Worm (Caenorhabditis elegans) whole organism, early embryonic: ENCODE results near the gene Y25C1A.13.

Experiments
- B0310.2 ChIP-seq: sonication (generic microtip); optimal IDR thresholded peaks from 2 replicates; lab custom pipeline; 2016; ENCODE audit warnings: mild to moderate bottlenecking, missing genetic modification characterization, missing compliant biosample characterization
- F13C5.2 ChIP-seq: sonication (generic microtip); optimal IDR thresholded peaks from 2 replicates; lab custom pipeline; 2017; ENCODE audit warnings: mild to moderate bottlenecking, missing genetic modification characterization, inconsistent platforms, missing compliant biosample characterization
- aly-1 ChIP-seq: sonication (generic microtip); optimal IDR thresholded peaks from 2 replicates; lab custom pipeline; 2016; ENCODE audit warnings: missing genetic modification characterization, missing compliant biosample characterization
- ama-1 ChIP-seq: fragments of 150-350 bp; optimal IDR thresholded peaks from 2 replicates; lab custom pipeline; 2014
- ceh-13 ChIP-seq: fragments of 200-800 bp; sonication (Bioruptor generic); optimal IDR thresholded peaks from 2 replicates; lab custom pipeline; 2018; ENCODE audit warnings: mild to moderate bottlenecking, missing genetic modification characterization, missing compliant biosample characterization
- ceh-36 ChIP-seq: sonication (generic microtip); optimal IDR thresholded peaks from 2 replicates; lab custom pipeline; 2016; ENCODE audit warnings: missing genetic modification characterization, inconsistent platforms, missing compliant biosample characterization
- ets-7 ChIP-seq: sonication (generic microtip); optimal IDR thresholded peaks from 2 replicates; lab custom pipeline; 2016; ENCODE audit warnings: missing genotype, missing genetic modification characterization, missing compliant biosample characterization
- flt-1 ChIP-seq: fragments of 200-800 bp; sonication (Bioruptor generic); IDR thresholded peaks from 2 replicates; pipeline ENCODE4 v1.3.6; 2022; ENCODE audit warnings: missing genetic modification characterization, missing compliant biosample characterization
- hmbx-1 ChIP-seq: sonication (generic microtip); optimal IDR thresholded peaks from 2 replicates; lab custom pipeline; 2016; ENCODE audit warnings: mild to moderate bottlenecking, missing genetic modification characterization, missing compliant biosample characterization
- hmg-4 ChIP-seq: fragments of 200-800 bp; sonication (Bioruptor generic); optimal IDR thresholded peaks from 2 replicates; lab custom pipeline; 2018; ENCODE audit warnings: mild to moderate bottlenecking, missing genetic modification characterization, missing compliant biosample characterization
- hnd-1 ChIP-seq: sonication (generic microtip); optimal IDR thresholded peaks from 2 replicates; lab custom pipeline; 2016; ENCODE audit warnings: missing genetic modification characterization, missing compliant biosample characterization
- pes-1 ChIP-seq: fragments of 200-800 bp; sonication (Bioruptor generic); IDR thresholded peaks from 2 replicates; pipeline ENCODE4 v1.3.6; 2022; ENCODE audit warnings: missing genetic modification reagents, missing genetic modification characterization, missing compliant biosample characterization
- scrt-1 ChIP-seq: fragments of 200-800 bp; sonication (Bioruptor generic); IDR thresholded peaks from 2 replicates; pipeline ENCODE4 v1.3.6; 2022; ENCODE audit warnings: missing genetic modification characterization, missing compliant biosample characterization
- sea-1 ChIP-seq: fragments of 200-800 bp; sonication (Bioruptor generic); conservative IDR thresholded peaks from 2 replicates; pipeline ENCODE4 v1.3.6; 2022; ENCODE audit warnings: missing genetic modification characterization, missing compliant biosample characterization
- tbx-11 ChIP-seq: fragments of 200-800 bp; sonication (Bioruptor generic); IDR thresholded peaks from 2 replicates; pipeline ENCODE4 v1.3.6; 2022; ENCODE audit warnings: missing genetic modification characterization, missing compliant biosample characterization
- tbx-37 ChIP-seq: fragments of 200-800 bp; sonication (Bioruptor generic); conservative IDR thresholded peaks from 2 replicates; pipeline ENCODE4 v1.3.6; 2022; ENCODE audit warnings: missing genetic modification reagents, missing genetic modification characterization, missing compliant biosample characterization
- tra-4 ChIP-seq: sonication (generic microtip); optimal IDR thresholded peaks from 2 replicates; lab custom pipeline; 2017; ENCODE audit warnings: missing genetic modification characterization, missing compliant biosample characterization

The Y25C1A.13 gene

ce11 chrII:3108101-3108500 lies 2.9 kb downstream of the Y25C1A.13 start:
- no peak for TF ChIP-seq B0310.2 (tag; lab: Kevin White, UChicago)
- TF ChIP-seq hmbx-1 (tag; lab: Kevin White, UChicago): no peak
- TF ChIP-seq aly-1: no peak
- no peak for TF ChIP-seq F13C5.2 (tag; lab: Kevin White, UChicago)
- no peak for TF ChIP-seq sea-1 (GFP tag; lab: Robert Waterston, UW)
- TF ChIP-seq ets-7 (tag; lab: Kevin White, UChicago): no peak
- no peak for TF ChIP-seq ama-1 (lab: Kevin White, UChicago)
- no peak for TF ChIP-seq tbx-37 (GFP tag; lab: Robert Waterston, UW)
- no peak for TF ChIP-seq hnd-1 (tag; lab: Kevin White, UChicago)

ce11 chrII:3105765-3106164 lies 5.3 kb downstream of the Y25C1A.13 start, which contains the start of gene clec-122:
TSS of gene clec-122 (plus strand) at chrII:3106065.
- no peak for TF ChIP-seq pes-1
- TF ChIP-seq scrt-1 (GFP tag; lab: Robert Waterston, UW): no peak
- no peak for TF ChIP-seq ets-7 (tag; lab: Kevin White, UChicago)
- TF ChIP-seq hmbx-1 (tag; lab: Kevin White, UChicago): no peak
- no peak for TF ChIP-seq B0310.2 (tag; lab: Kevin White, UChicago)
- no peak for TF ChIP-seq tra-4
- TF ChIP-seq F13C5.2 (tag; lab: Kevin White, UChicago): no peak
- TF ChIP-seq ceh-36 (tag; lab: Kevin White, UChicago): no peak
- no peak for TF ChIP-seq flt-1 (GFP tag; lab: Robert Waterston, UW)
- TF ChIP-seq ceh-13 (GFP tag; lab: Kevin White, UChicago): no peak
- no peak for TF ChIP-seq tbx-11

- TF ChIP-seq flt-1 (GFP tag; lab: Robert Waterston, UW): no peak
- no peak for TF ChIP-seq B0310.2 (tag; lab: Kevin White, UChicago)
- no peak for TF ChIP-seq hnd-1 (tag; lab: Kevin White, UChicago)
- no peak for TF ChIP-seq tbx-11
- no peak for TF ChIP-seq tra-4
- no peak for TF ChIP-seq sea-1 (GFP tag; lab: Robert Waterston, UW)
- TF ChIP-seq tbx-37 (GFP tag; lab: Robert Waterston, UW): no peak
- no peak for TF ChIP-seq ama-1 (lab: Kevin White, UChicago)
- TF ChIP-seq ceh-36 (tag; lab: Kevin White, UChicago): no peak
- no peak for TF ChIP-seq F13C5.2 (tag; lab: Kevin White, UChicago)
- no peak for TF ChIP-seq scrt-1 (GFP tag; lab: Robert Waterston, UW)
- no peak for TF ChIP-seq ceh-13 (GFP tag; lab: Kevin White, UChicago)
- no peak for TF ChIP-seq ets-7 (tag; lab: Kevin White, UChicago)
- TF ChIP-seq pes-1: no peak
- no peak for TF ChIP-seq hmg-4 (GFP tag; lab: Kevin White, UChicago)
- no peak for TF ChIP-seq aly-1
- no peak for TF ChIP-seq hmbx-1 (tag; lab: Kevin White, UChicago)
These were observed 9.0 kb downstream of the Y25C1A.13 start, which contains the start of gene clec-121 for ce11 chrII:3102018-3102417. TSS of gene clec-121 (plus strand) at chrII:3102318.

- TF ChIP-seq flt-1 (GFP tag; lab: Robert Waterston, UW): no peak
- TF ChIP-seq scrt-1 (GFP tag; lab: Robert Waterston, UW): no peak
- no peak for TF ChIP-seq hmg-4 (GFP tag; lab: Kevin White, UChicago)
- no peak for TF ChIP-seq tbx-11
- TF ChIP-seq ets-7 (tag; lab: Kevin White, UChicago): no peak
- TF ChIP-seq tra-4: no peak
- no peak for TF ChIP-seq ceh-36 (tag; lab: Kevin White, UChicago)
- TF ChIP-seq ceh-13 (GFP tag; lab: Kevin White, UChicago): no peak
- no peak for TF ChIP-seq ama-1 (lab: Kevin White, UChicago)
- no peak for TF ChIP-seq sea-1 (GFP tag; lab: Robert Waterston, UW)
- no peak for TF ChIP-seq F13C5.2 (tag; lab: Kevin White, UChicago)
- no peak for TF ChIP-seq tbx-37 (GFP tag; lab: Robert Waterston, UW)
- no peak for TF ChIP-seq B0310.2 (tag; lab: Kevin White, UChicago)
- no peak for TF ChIP-seq pes-1
These were observed 10.5 kb downstream of the Y25C1A.13 start, which contains the start of gene srg-24 for ce11 chrII:3100546-3100945. TSS of gene srg-24 (minus strand) at chrII:3100646.

DNA sequence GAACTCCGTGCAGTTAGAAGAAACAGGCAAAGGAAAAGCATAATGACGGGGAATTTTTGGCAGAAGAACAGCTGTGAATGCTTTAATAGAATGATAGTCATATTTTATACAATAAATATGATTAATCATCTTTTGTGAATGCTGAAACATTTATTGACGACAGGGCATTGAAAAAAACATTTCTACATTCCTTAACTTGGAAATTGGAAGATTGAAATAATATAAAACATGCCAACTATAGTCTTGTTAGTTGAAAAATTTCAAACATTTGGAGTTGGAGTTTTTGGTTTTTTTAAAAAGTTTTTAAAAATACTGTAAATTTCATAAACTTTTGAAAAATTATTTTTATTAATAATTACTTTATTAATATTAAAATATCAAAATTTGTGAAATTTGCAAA lies 14.2 kb downstream of the Y25C1A.13 start, which contains the start of gene Y25C1A.14:
Gene Y25C1A.14 (minus strand): TSS at position 101 of the 400 bp plus-strand sequence.
- TF ChIP-seq ama-1 (lab: Kevin White, UChicago) (no peak), pes-1 (no peak), F13C5.2 (tag; lab: Kevin White, UChicago) (no peak), tbx-37 (GFP tag; lab: Robert Waterston, UW) (no peak), tra-4 (no peak), sea-1 (GFP tag; lab: Robert Waterston, UW) (no peak), hmbx-1 (tag; lab: Kevin White, UChicago) (no peak), flt-1 (GFP tag; lab: Robert Waterston, UW) (no peak), ceh-13 (GFP tag; lab: Kevin White, UChicago) (no peak), hnd-1 (tag; lab: Kevin White, UChicago) (no peak), scrt-1 (GFP tag; lab: Robert Waterston, UW) (no peak), ets-7 (tag; lab: Kevin White, UChicago) (no peak)

ce11 chrII:3096060-3096459 lies 15.0 kb downstream of the Y25C1A.13 start, which contains the start of gene srg-23:
TSS of gene srg-23 (minus strand) at chrII:3096160.
- TF ChIP-seq hmg-4 (GFP tag; lab: Kevin White, UChicago) (no peak), hmbx-1 (tag; lab: Kevin White, UChicago) (no peak), tbx-37 (GFP tag; lab: Robert Waterston, UW) (no peak), flt-1 (GFP tag; lab: Robert Waterston, UW) (no peak), tbx-11 (no peak), hnd-1 (tag; lab: Kevin White, UChicago) (no peak), aly-1 (no peak), scrt-1 (GFP tag; lab: Robert Waterston, UW) (no peak), ets-7 (tag; lab: Kevin White, UChicago) (no peak), ceh-13 (GFP tag; lab: Kevin White, UChicago) (no peak), F13C5.2 (tag; lab: Kevin White, UChicago) (no peak), ceh-36 (tag; lab: Kevin White, UChicago) (no peak), ama-1 (lab: Kevin White, UChicago) (no peak), sea-1 (GFP tag; lab: Robert Waterston, UW) (no peak), pes-1 (no peak), B0310.2 (tag; lab: Kevin White, UChicago) (no peak), tra-4 (no peak)
